Worm (Caenorhabditis elegans) whole organism, L4 larva: Measurements from ENCODE around the gene mig-14.

Source experiments
- D1046.2 ChIP-seq: fragments of 200-800 bp; sonication (Bioruptor generic); IDR thresholded peaks from 2 replicates; pipeline ENCODE4 v1.3.6; 2022; ENCODE audit warnings: missing genetic modification characterization, missing compliant biosample characterization
- F37D6.2 ChIP-seq: sonication (generic microtip); optimal IDR thresholded peaks from 2 replicates; lab custom pipeline; 2016; ENCODE audit warnings: mild to moderate bottlenecking, missing genetic modification characterization, missing compliant biosample characterization
- F44E2.7 ChIP-seq: fragments of 200-800 bp; sonication (Bioruptor generic); IDR thresholded peaks from 2 replicates; pipeline ENCODE4 v2.1.2; 2022; ENCODE audit warnings: missing genetic modification characterization, missing compliant biosample characterization
- F49E8.2 ChIP-seq: sonication (generic microtip); optimal IDR thresholded peaks from 2 replicates; lab custom pipeline; 2016; ENCODE audit warnings: missing compliant biosample characterization, mild to moderate bottlenecking, missing genetic modification characterization, borderline replicate concordance
- R02D3.7 ChIP-seq: fragments of 150-350 bp; sonication (generic microtip); optimal IDR thresholded peaks from 3 replicates; lab custom pipeline; 2014; ENCODE audit warnings: missing biosample characterization, missing genetic modification characterization
- T26A8.4 ChIP-seq: fragments of 200-800 bp; sonication (Bioruptor generic); IDR thresholded peaks from 2 replicates; pipeline ENCODE4 v1.3.6; 2022; ENCODE audit warnings: missing genetic modification characterization, missing compliant biosample characterization
- Y48G9A.11 ChIP-seq: fragments of 200-800 bp; sonication (Bioruptor generic); IDR thresholded peaks from 2 replicates; pipeline ENCODE4 v1.3.6; 2022; ENCODE audit warnings: missing genetic modification reagents, missing genetic modification characterization, missing compliant biosample characterization
- Y5F2A.4 ChIP-seq: fragments of 200-800 bp; sonication (Bioruptor generic); optimal IDR thresholded peaks from 2 replicates; lab custom pipeline; 2018; ENCODE audit warnings: mild to moderate bottlenecking, missing genetic modification characterization, missing compliant biosample characterization
- ZK337.2 ChIP-seq: fragments of 200-800 bp; sonication (Bioruptor generic); IDR thresholded peaks from 2 replicates; pipeline ENCODE4 v1.3.6; 2022; ENCODE audit warnings: missing genetic modification reagents, missing genetic modification characterization, missing compliant biosample characterization
- aha-1 ChIP-seq: fragments of 150-350 bp; peaks from one replicate; lab custom pipeline; 2014; ENCODE audit warnings: missing biosample characterization, missing genetic modification characterization
- ceh-28 ChIP-seq: fragments of 150-350 bp; optimal IDR thresholded peaks from 2 replicates; lab custom pipeline; 2014; ENCODE audit warnings: missing biosample characterization, missing genetic modification reagents, missing genetic modification characterization
- ceh-82 ChIP-seq: sonication (generic microtip); optimal IDR thresholded peaks from 2 replicates; lab custom pipeline; 2017; ENCODE audit warnings: missing biosample characterization, missing genetic modification characterization
- ces-1 ChIP-seq: fragments of 150-350 bp; sonication (generic microtip); optimal IDR thresholded peaks from 4 replicates; lab custom pipeline; 2014; ENCODE audit warnings: missing biosample characterization, missing genetic modification reagents, missing genetic modification characterization
- cey-2 ChIP-seq: sonication (generic microtip); optimal IDR thresholded peaks from 3 replicates; lab custom pipeline; 2017; ENCODE audit warnings: missing genetic modification characterization, mild to moderate bottlenecking, missing compliant biosample characterization, antibody characterized with exemption, borderline replicate concordance; ENCODE audit not compliant: insufficient read depth
- daf-19 ChIP-seq: fragments of 200-800 bp; sonication (Bioruptor generic); conservative IDR thresholded peaks from 2 replicates; pipeline ENCODE4 v1.3.6; 2022; ENCODE audit warnings: missing genetic modification characterization, missing compliant biosample characterization
- daf-8 ChIP-seq: fragments of 200-800 bp; sonication (Bioruptor generic); IDR thresholded peaks from 2 replicates; pipeline ENCODE4 v1.3.6; 2022; ENCODE audit warnings: missing genetic modification characterization, missing compliant biosample characterization
- dmd-8 ChIP-seq: fragments of 200-800 bp; sonication (Bioruptor generic); IDR thresholded peaks from 2 replicates; pipeline ENCODE4 v1.3.6; 2022; ENCODE audit warnings: missing genetic modification characterization, missing compliant biosample characterization
- dmd-9 ChIP-seq: fragments of 200-800 bp; sonication (Bioruptor generic); IDR thresholded peaks from 2 replicates; pipeline ENCODE4 v1.3.6; 2022; ENCODE audit warnings: missing genetic modification reagents, missing genetic modification characterization, missing compliant biosample characterization
- duxl-1 ChIP-seq: sonication (generic microtip); optimal IDR thresholded peaks from 2 replicates; lab custom pipeline; 2016; ENCODE audit warnings: mild to moderate bottlenecking, missing genetic modification characterization, moderate library complexity, missing compliant biosample characterization; ENCODE audit not compliant: poor library complexity
- dve-1 ChIP-seq: sonication (generic microtip); optimal IDR thresholded peaks from 2 replicates; lab custom pipeline; 2017; ENCODE audit warnings: antibody characterized with exemption, mild to moderate bottlenecking, missing genetic modification characterization, missing compliant biosample characterization; ENCODE audit not compliant: insufficient read depth
- egl-43 ChIP-seq: fragments of 200-800 bp; sonication (Bioruptor generic); IDR thresholded peaks from 2 replicates; pipeline ENCODE4 v1.3.6; 2022; ENCODE audit warnings: missing genetic modification reagents, missing genetic modification characterization, missing compliant biosample characterization
- hif-1 ChIP-seq, 2 experiments: sonication (generic microtip); optimal IDR thresholded peaks; 2 replicates each; lab custom pipeline; 2016 to 2017; ENCODE audit warnings: missing compliant biosample characterization in 2 of 2, missing genetic modification characterization in 2 of 2, missing genetic modification reagents in 2 of 2, missing genotype in 2 of 2, mild to moderate bottlenecking in 1 of 2
- hlh-11 ChIP-seq: fragments of 200-800 bp; sonication (Bioruptor generic); optimal IDR thresholded peaks from 2 replicates; lab custom pipeline; 2018; ENCODE audit warnings: mild to moderate bottlenecking, missing genetic modification characterization, missing compliant biosample characterization
- hlh-30 ChIP-seq: sonication (generic microtip); optimal IDR thresholded peaks from 2 replicates; lab custom pipeline; 2017; ENCODE audit warnings: antibody characterized with exemption, mild to moderate bottlenecking, missing genetic modification characterization, missing compliant biosample characterization; ENCODE audit not compliant: insufficient read depth
- hmg-1.1 ChIP-seq: fragments of 200-800 bp; sonication (Bioruptor generic); IDR thresholded peaks from 2 replicates; pipeline ENCODE4 v1.3.6; 2022; ENCODE audit warnings: missing genetic modification reagents, missing genetic modification characterization, missing compliant biosample characterization
- jun-1 ChIP-seq: fragments of 150-350 bp; optimal IDR thresholded peaks from 2 replicates; lab custom pipeline; 2014; ENCODE audit warnings: missing biosample characterization, missing genetic modification reagents, missing genetic modification characterization
- lin-1 ChIP-seq: fragments of 200-800 bp; sonication (Bioruptor generic); IDR thresholded peaks from 2 replicates; pipeline ENCODE4 v1.3.6; 2022; ENCODE audit warnings: missing genetic modification reagents, missing genetic modification characterization, missing compliant biosample characterization
- lin-15B ChIP-seq: fragments of 150-350 bp; sonication (generic microtip); optimal IDR thresholded peaks from 3 replicates; lab custom pipeline; 2014; ENCODE audit warnings: missing biosample characterization, missing genetic modification characterization
- lin-38 ChIP-seq: fragments of 200-800 bp; sonication (Bioruptor generic); IDR thresholded peaks from 2 replicates; pipeline ENCODE4 v1.3.6; 2022; ENCODE audit warnings: missing genetic modification reagents, missing genetic modification characterization, missing compliant biosample characterization
- lin-39 ChIP-seq: fragments of 150-350 bp; optimal IDR thresholded peaks from 2 replicates; lab custom pipeline; 2014; ENCODE audit warnings: missing biosample characterization, missing genetic modification reagents, missing genetic modification characterization
- madf-9 ChIP-seq: fragments of 200-800 bp; sonication (Bioruptor generic); conservative IDR thresholded peaks from 2 replicates; pipeline ENCODE4 v1.3.6; 2022; ENCODE audit warnings: missing genetic modification reagents, missing genetic modification characterization, missing compliant biosample characterization
- mdl-1 ChIP-seq, 2 experiments: fragments of 150-350 bp in 1 of 2; sonication (generic microtip) in 1 of 2; optimal IDR thresholded peaks; 2 replicates each; lab custom pipeline; 2014 to 2017; ENCODE audit warnings: missing biosample characterization in 2 of 2, missing genetic modification characterization in 2 of 2
- mdt-29 ChIP-seq: fragments of 200-800 bp; sonication (Bioruptor generic); IDR thresholded peaks from 2 replicates; pipeline ENCODE4 v1.3.6; 2022; ENCODE audit warnings: missing genetic modification reagents, missing genetic modification characterization, missing compliant biosample characterization
- mep-1 ChIP-seq: fragments of 150-350 bp; sonication (generic microtip); optimal IDR thresholded peaks from 3 replicates; lab custom pipeline; 2014; ENCODE audit warnings: missing biosample characterization, missing genetic modification characterization
- mes-2 ChIP-seq: sonication (generic microtip); optimal IDR thresholded peaks from 2 replicates; lab custom pipeline; 2016; ENCODE audit warnings: missing genotype, mild to moderate bottlenecking, missing genetic modification characterization, missing compliant biosample characterization; ENCODE audit not compliant: poor library complexity, severe bottlenecking
- nhr-102 ChIP-seq: sonication (generic microtip); optimal IDR thresholded peaks from 2 replicates; lab custom pipeline; 2016; ENCODE audit warnings: mild to moderate bottlenecking, missing genetic modification characterization, moderate library complexity, missing compliant biosample characterization
- nhr-237 ChIP-seq: sonication (generic microtip); optimal IDR thresholded peaks from 2 replicates; lab custom pipeline; 2017; ENCODE audit warnings: missing biosample characterization, missing genetic modification characterization
- nhr-25 ChIP-seq: sonication (generic microtip); optimal IDR thresholded peaks from 2 replicates; lab custom pipeline; 2017; ENCODE audit warnings: missing genetic modification characterization, mild to moderate bottlenecking, missing compliant biosample characterization, antibody characterized with exemption, moderate library complexity, borderline replicate concordance; ENCODE audit not compliant: insufficient read depth
- nhr-42 ChIP-seq: fragments of 200-800 bp; sonication (Bioruptor generic); IDR thresholded peaks from 2 replicates; pipeline ENCODE4 v1.3.6; 2022; ENCODE audit warnings: missing genetic modification characterization, missing compliant biosample characterization
- nhr-6 ChIP-seq: fragments of 150-350 bp; optimal IDR thresholded peaks from 2 replicates; lab custom pipeline; 2014; ENCODE audit warnings: missing biosample characterization, missing genetic modification characterization
- nhr-76 ChIP-seq: fragments of 150-350 bp; optimal IDR thresholded peaks from 2 replicates; lab custom pipeline; 2014; ENCODE audit warnings: missing biosample characterization, missing genetic modification characterization
- nhr-77 ChIP-seq: fragments of 150-350 bp; optimal IDR thresholded peaks from 2 replicates; lab custom pipeline; 2014; ENCODE audit warnings: missing biosample characterization, missing genetic modification characterization
- saeg-2 ChIP-seq: fragments of 200-800 bp; sonication (Bioruptor generic); IDR thresholded peaks from 2 replicates; pipeline ENCODE4 v1.3.6; 2022; ENCODE audit warnings: missing genetic modification reagents, missing genetic modification characterization, missing compliant biosample characterization
- skn-1 ChIP-seq: fragments of 150-350 bp; optimal IDR thresholded peaks from 2 replicates; lab custom pipeline; 2014; ENCODE audit warnings: missing biosample characterization, missing genetic modification characterization
- snpc-4 ChIP-seq: fragments of 150-350 bp; optimal IDR thresholded peaks from 2 replicates; lab custom pipeline; 2014; ENCODE audit warnings: missing biosample characterization, missing genetic modification characterization
- spr-1 ChIP-seq: sonication (generic microtip); optimal IDR thresholded peaks from 2 replicates; lab custom pipeline; 2016; ENCODE audit warnings: mild to moderate bottlenecking, missing genetic modification characterization, missing compliant biosample characterization
- unc-39 ChIP-seq: sonication (generic microtip); optimal IDR thresholded peaks from 2 replicates; lab custom pipeline; 2017; ENCODE audit warnings: missing biosample characterization, missing genetic modification characterization
- vab-7 ChIP-seq: fragments of 200-800 bp; sonication (Bioruptor generic); IDR thresholded peaks from 2 replicates; pipeline ENCODE4 v1.3.6; 2022; ENCODE audit warnings: missing genetic modification reagents, missing genetic modification characterization, missing compliant biosample characterization
- zag-1 ChIP-seq: fragments of 150-350 bp; optimal IDR thresholded peaks from 2 replicates; lab custom pipeline; 2014; ENCODE audit warnings: missing biosample characterization, missing genetic modification characterization
- zip-11 ChIP-seq: fragments of 200-800 bp; sonication (Bioruptor generic); IDR thresholded peaks from 2 replicates; pipeline ENCODE4 v1.3.6; 2022; ENCODE audit warnings: missing genetic modification characterization, missing compliant biosample characterization
- zip-2 ChIP-seq: fragments of 150-350 bp; optimal IDR thresholded peaks from 2 replicates; lab custom pipeline; 2014; ENCODE audit warnings: missing biosample characterization, missing genetic modification characterization

mig-14 gene

ce11 chrII:13780792-13781248, 39.3 kb downstream of the mig-14 start (continued):
- no peak for TF ChIP-seq F44E2.7 (GFP tag; lab: Robert Waterston, UW)
- no peak for TF ChIP-seq snpc-4 (tag; lab: Kevin White, UChicago)
- 0 out of 2 replicates have a peak, but pooled peaks have one; percentile 43 for TF ChIP-seq dmd-8
- no peak for TF ChIP-seq F37D6.2 (tag; lab: Kevin White, UChicago)
- TF ChIP-seq ceh-82 (tag; lab: Kevin White, UChicago) = no peak
- no peak for TF ChIP-seq ZK337.2 (GFP tag; lab: Robert Waterston, UW)
- TF ChIP-seq hif-1 (tag; optimal IDR thresholded peaks at IDR 0.05; lab: Kevin White, UChicago) = no peak
- no peak for TF ChIP-seq nhr-76 (tag; lab: Kevin White, UChicago)
- TF ChIP-seq nhr-102 (tag; lab: Kevin White, UChicago) = peak; percentile 82
- peak; percentile 67 for TF ChIP-seq mep-1 (tag; lab: Kevin White, UChicago)
- peak; percentile 18; the same call in 1 of the 2 replicates for TF ChIP-seq egl-43 (GFP tag; lab: Robert Waterston, UW)
- TF ChIP-seq T26A8.4 (GFP tag; lab: Robert Waterston, UW) = 0 out of 2 replicates have a peak, but pooled peaks have one; percentile 45
- peak; percentile 88 for TF ChIP-seq nhr-77 (tag; lab: Kevin White, UChicago)
- TF ChIP-seq spr-1 (tag; lab: Kevin White, UChicago) = no peak
- no peak for TF ChIP-seq ceh-28 (tag; lab: Kevin White, UChicago)
- TF ChIP-seq daf-19 (GFP tag; lab: Robert Waterston, UW) = peak; percentile 75; the same call in 1 of the 2 replicates
- peak; percentile 29 for TF ChIP-seq mes-2
- no peak for TF ChIP-seq R02D3.7 (tag; lab: Kevin White, UChicago)
- no peak for TF ChIP-seq hmg-1.1
- TF ChIP-seq dmd-9 (GFP tag; lab: Robert Waterston, UW) = no peak
- no peak for TF ChIP-seq nhr-6 (tag; lab: Kevin White, UChicago)
- no peak for TF ChIP-seq Y48G9A.11 (GFP tag; lab: Robert Waterston, UW)
- no peak for TF ChIP-seq mdt-29 (GFP tag; lab: Robert Waterston, UW)
- no peak for TF ChIP-seq Y5F2A.4 (GFP tag; lab: Kevin White, UChicago)
- 0 out of 2 replicates have a peak, but pooled peaks have one; percentile 30 for TF ChIP-seq lin-1 (GFP tag; lab: Robert Waterston, UW)
- TF ChIP-seq lin-15B (tag; lab: Kevin White, UChicago) = no peak
- TF ChIP-seq cey-2 (tag; lab: Kevin White, UChicago) = no peak
- TF ChIP-seq jun-1 = peak; percentile 82
- no peak for TF ChIP-seq vab-7 (GFP tag; lab: Robert Waterston, UW)
- TF ChIP-seq zip-2 = no peak
- no peak for TF ChIP-seq madf-9 (GFP tag; lab: Robert Waterston, UW)
- no peak for TF ChIP-seq lin-39 (tag; lab: Kevin White, UChicago)
- peak; percentile 47; the same call in 1 of the 2 replicates for TF ChIP-seq nhr-42 (GFP tag; lab: Robert Waterston, UW)
- TF ChIP-seq daf-8 (GFP tag; lab: Robert Waterston, UW) = no peak
- TF ChIP-seq unc-39 (tag; lab: Kevin White, UChicago) = no peak
- TF ChIP-seq zip-11 (GFP tag; lab: Robert Waterston, UW) = no peak
- no peak for TF ChIP-seq zag-1
- TF ChIP-seq saeg-2 = no peak
- TF ChIP-seq mdl-1 (tag; optimal IDR thresholded peaks at IDR 0.05; lab: Kevin White, UChicago) = no peak
- TF ChIP-seq nhr-237 (tag; lab: Kevin White, UChicago) = no peak
- peak; percentile 59 for TF ChIP-seq hlh-11 (tag; lab: Kevin White, UChicago)
- TF ChIP-seq F49E8.2 (tag; lab: Kevin White, UChicago) = no peak
- no peak for TF ChIP-seq ces-1 (GFP tag; lab: Kevin White, UChicago)
- no peak for TF ChIP-seq hlh-30
- no peak for TF ChIP-seq lin-38
- TF ChIP-seq duxl-1 (tag; lab: Kevin White, UChicago) = peak; percentile 18
- no peak for TF ChIP-seq nhr-25
- TF ChIP-seq D1046.2 (GFP tag; lab: Robert Waterston, UW) = no peak; the same call in 1 of the 2 replicates
- TF ChIP-seq skn-1 (tag; lab: Kevin White, UChicago) = no peak
- TF ChIP-seq dve-1 (tag; lab: Kevin White, UChicago) = peak; percentile 92
- peak; percentile 98 for TF ChIP-seq aha-1
